ENCODE assay signal across 2 fruit fly cellular contexts in the genomic region with DNA sequence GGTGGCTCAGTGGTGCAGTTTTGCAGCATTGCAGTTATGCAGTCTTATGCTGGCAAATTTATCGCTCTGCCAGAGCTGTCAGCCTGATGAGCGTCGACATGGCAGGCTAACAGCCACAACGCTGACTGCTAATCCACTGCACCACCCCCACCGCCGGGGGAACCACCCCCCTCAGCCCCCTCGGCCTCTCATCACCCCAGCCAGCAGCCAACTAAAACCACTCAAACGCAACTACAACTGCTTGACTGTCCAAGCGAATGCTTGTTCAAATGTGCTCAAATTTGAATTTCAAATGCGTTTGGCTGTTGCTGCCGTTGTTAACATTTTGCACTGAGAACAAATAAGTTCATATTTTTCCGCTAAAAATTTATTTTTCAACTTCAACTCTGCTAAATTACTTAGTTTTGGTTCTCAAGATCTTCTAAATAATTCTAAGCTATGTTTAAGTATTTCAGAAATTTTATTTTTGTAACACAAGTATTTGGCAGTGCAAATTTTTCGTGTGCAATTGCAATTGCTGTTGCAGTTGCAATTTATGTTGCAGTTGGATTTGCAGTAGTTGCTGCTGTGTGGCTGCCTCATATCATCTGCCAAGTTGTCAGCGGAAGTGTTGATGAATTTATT.
A peak's percentile ranks its signal among the peaks of the same experiment; 100 is the strongest.
TF ChIP-seq lines count a peak whose summit lies in the region.

No protein-coding gene starts in this region.

TF ChIP-seq in whole organism, embryonic, 481 proteins besides CTCF, POLR2A, EP300 and RAD21 (continued from another document and continues in another):
- TF ChIP-seq CG3281 (GFP tag; optimal IDR thresholded peaks at IDR 0.05; lab: Kevin White, UChicago) (no peak), Chrac-16 (GFP tag; optimal IDR thresholded peaks at IDR 0.05; lab: Kevin White, UChicago) (no peak), CG33557 (GFP tag; optimal IDR thresholded peaks at IDR 0.05; lab: Kevin White, UChicago) (no peak), salm (tag; optimal IDR thresholded peaks at IDR 0.05; lab: Kevin White, UChicago) (no peak), CG31441 (GFP tag; IDR thresholded peaks at IDR 0.05; lab: Robert Waterston, UW) (peak; percentile 38; the same call in 1 of the 2 replicates), Dip2 (GFP tag; IDR thresholded peaks at IDR 0.05; lab: Robert Waterston, UW) (no peak), HmgZ (tag; optimal IDR thresholded peaks at IDR 0.05; lab: Kevin White, UChicago) (no peak), Stat92E (GFP tag; optimal IDR thresholded peaks at IDR 0.05; lab: Kevin White, UChicago) (no peak), CG34422 (GFP tag; IDR thresholded peaks at IDR 0.05; lab: Robert Waterston, UW) (0 out of 3 replicates have a peak, but pooled peaks have one; percentile 18), Scr (GFP tag; IDR thresholded peaks at IDR 0.05; lab: Robert Waterston, UW; ENCODE audit: partially characterized antibody) (no peak), zfh2 (GFP tag; optimal IDR thresholded peaks at IDR 0.05; lab: Kevin White, UChicago) (no peak), gcm (GFP tag; optimal IDR thresholded peaks at IDR 0.05; lab: Kevin White, UChicago) (no peak), psq (GFP tag; optimal IDR thresholded peaks at IDR 0.05; lab: Kevin White, UChicago) (no peak), onecut (GFP tag; IDR thresholded peaks at IDR 0.05; lab: Robert Waterston, UW) (no peak), wdn (GFP tag; IDR thresholded peaks at IDR 0.05; lab: Robert Waterston, UW) (no peak), nau (GFP tag; optimal IDR thresholded peaks at IDR 0.05; lab: Kevin White, UChicago) (no peak), Pdp1 (GFP tag; optimal IDR thresholded peaks at IDR 0.05; lab: Kevin White, UChicago) (no peak), Fer1 (GFP tag; optimal IDR thresholded peaks at IDR 0.05; lab: Kevin White, UChicago) (no peak), Dll (GFP tag; IDR thresholded peaks at IDR 0.05; lab: Robert Waterston, UW; ENCODE audit: partially characterized antibody) (no peak), crc (GFP tag; optimal IDR thresholded peaks at IDR 0.05; lab: Kevin White, UChicago) (no peak), MESR4 (GFP tag; optimal IDR thresholded peaks at IDR 0.05; lab: Kevin White, UChicago) (no peak), CG7928 (GFP tag; optimal IDR thresholded peaks at IDR 0.05; lab: Kevin White, UChicago) (no peak), bigmax (GFP tag; optimal IDR thresholded peaks at IDR 0.05; lab: Kevin White, UChicago) (no peak), croc (GFP tag; conservative IDR thresholded peaks at IDR 0.05; lab: Robert Waterston, UW) (no peak), CG8388 (GFP tag; optimal IDR thresholded peaks at IDR 0.05; lab: Kevin White, UChicago) (peak; percentile 16), gce (GFP tag; IDR thresholded peaks at IDR 0.05; lab: Robert Waterston, UW) (no peak), CG1603 (tag; optimal IDR thresholded peaks at IDR 0.05; lab: Kevin White, UChicago) (peak; percentile 3), Xrp1 (GFP tag; IDR thresholded peaks at IDR 0.05; lab: Robert Waterston, UW) (peak; percentile 34; the same call in 1 of the 2 replicates), D19B (GFP tag; optimal IDR thresholded peaks at IDR 0.05; lab: Kevin White, UChicago) (no peak), CG9797 (GFP tag; optimal IDR thresholded peaks at IDR 0.05; lab: Kevin White, UChicago) (no peak), CG14014 (GFP tag; IDR thresholded peaks at IDR 0.05; lab: Robert Waterston, UW) (no peak), CG4730 (GFP tag; IDR thresholded peaks at IDR 0.05; lab: Robert Waterston, UW) (no peak), CG15514 (GFP tag; optimal IDR thresholded peaks at IDR 0.05; lab: Kevin White, UChicago) (no peak), gem (tag; optimal IDR thresholded peaks at IDR 0.05; lab: Kevin White, UChicago) (peak; percentile 60), CG12659 (GFP tag; optimal IDR thresholded peaks at IDR 0.05; lab: Kevin White, UChicago) (no peak), tap (tag; optimal IDR thresholded peaks at IDR 0.05; lab: Kevin White, UChicago) (no peak), pb (GFP tag; optimal IDR thresholded peaks at IDR 0.05; lab: Kevin White, UChicago) (no peak), CG17328 (GFP tag; IDR thresholded peaks at IDR 0.05; lab: Robert Waterston, UW) (0 out of 2 replicates have a peak, but pooled peaks have one; percentile 14), hbn (GFP tag; IDR thresholded peaks at IDR 0.05; lab: Robert Waterston, UW; ENCODE audit: partially characterized antibody) (no peak), Dbx (GFP tag; IDR thresholded peaks at IDR 0.05; lab: Robert Waterston, UW) (no peak), Rx (GFP tag; IDR thresholded peaks at IDR 0.05; lab: Robert Waterston, UW) (no peak), az2 (GFP tag; optimal IDR thresholded peaks at IDR 0.05; lab: Kevin White, UChicago) (peak; percentile 4), CG10462 (GFP tag; optimal IDR thresholded peaks at IDR 0.05; lab: Kevin White, UChicago) (no peak), CG1529 (GFP tag; optimal IDR thresholded peaks at IDR 0.05; lab: Kevin White, UChicago) (no peak), CG6813 (GFP tag; optimal IDR thresholded peaks at IDR 0.05; lab: Kevin White, UChicago) (no peak), row (GFP tag; IDR thresholded peaks at IDR 0.05; lab: Robert Waterston, UW) (no peak; the same call in 2 of the 3 replicates), CG17359 (tag; optimal IDR thresholded peaks at IDR 0.05; lab: Kevin White, UChicago) (peak; percentile 29), CG7271 (tag; optimal IDR thresholded peaks at IDR 0.05; lab: Kevin White, UChicago) (no peak), pita (GFP tag; optimal IDR thresholded peaks at IDR 0.05; lab: Kevin White, UChicago) (no peak), oc (tag; optimal IDR thresholded peaks at IDR 0.05; lab: Kevin White, UChicago) (no peak), CG6689 (GFP tag; IDR thresholded peaks at IDR 0.05; lab: Robert Waterston, UW) (peak; percentile 25; the same call in 1 of the 2 replicates), grn (GFP tag; optimal IDR thresholded peaks at IDR 0.05; lab: Kevin White, UChicago) (no peak), CG2712 (tag; optimal IDR thresholded peaks at IDR 0.05; lab: Kevin White, UChicago) (peak; percentile 34), peb (GFP tag; IDR thresholded peaks at IDR 0.05; lab: Robert Waterston, UW) (no peak), CG1233 (GFP tag; optimal IDR thresholded peaks at IDR 0.05; lab: Kevin White, UChicago) (no peak), caup (GFP tag; optimal IDR thresholded peaks at IDR 0.05; lab: Kevin White, UChicago; ENCODE audit: severe bottlenecking) (no peak), CG12236 (GFP tag; optimal IDR thresholded peaks at IDR 0.05; lab: Kevin White, UChicago) (no peak), CG17612 (GFP tag; IDR thresholded peaks at IDR 0.05; lab: Robert Waterston, UW) (no peak), Hr51 (GFP tag; optimal IDR thresholded peaks at IDR 0.05; lab: Kevin White, UChicago) (peak in 1 of 2 experiments; percentile 51), CkIIα-i1 (GFP tag; IDR thresholded peaks at IDR 0.05; lab: Robert Waterston, UW) (no peak), bsh (GFP tag; optimal IDR thresholded peaks at IDR 0.05; lab: Kevin White, UChicago) (peak; percentile 26 to 31), eyg (GFP tag; optimal IDR thresholded peaks at IDR 0.05; lab: Kevin White, UChicago) (no peak), ems (GFP tag; optimal IDR thresholded peaks at IDR 0.05; lab: Kevin White, UChicago) (no peak), cad (GFP tag; optimal IDR thresholded peaks at IDR 0.05; lab: Kevin White, UChicago) (no peak)

TF ChIP-seq in whole organism, prepupa, 60 proteins besides CTCF, POLR2A, EP300 and RAD21 (continued from another document):
- TF ChIP-seq CG32006 (GFP tag; optimal IDR thresholded peaks at IDR 0.05; lab: Kevin White, UChicago) (peak; percentile 89), CG8632 (GFP tag; optimal IDR thresholded peaks at IDR 0.05; lab: Kevin White, UChicago) (no peak), OdsH (GFP tag; optimal IDR thresholded peaks at IDR 0.05; lab: Kevin White, UChicago) (peak; percentile 72), CG10669 (GFP tag; optimal IDR thresholded peaks at IDR 0.05; lab: Kevin White, UChicago) (peak; percentile 27), lz (GFP tag; optimal IDR thresholded peaks at IDR 0.05; lab: Kevin White, UChicago) (peak; percentile 45), achi (GFP tag; optimal IDR thresholded peaks at IDR 0.05; lab: Kevin White, UChicago) (peak; percentile 67), CG7368 (GFP tag; optimal IDR thresholded peaks at IDR 0.05; lab: Kevin White, UChicago) (peak; percentile 44), CG31627 (GFP tag; optimal IDR thresholded peaks at IDR 0.05; lab: Kevin White, UChicago) (peak; percentile 50), Hr39 (GFP tag; optimal IDR thresholded peaks at IDR 0.05; lab: Kevin White, UChicago) (peak; percentile 63)
